Worm (Caenorhabditis elegans): ENCODE results near the gene Y38F2AR.3.

DNA sequence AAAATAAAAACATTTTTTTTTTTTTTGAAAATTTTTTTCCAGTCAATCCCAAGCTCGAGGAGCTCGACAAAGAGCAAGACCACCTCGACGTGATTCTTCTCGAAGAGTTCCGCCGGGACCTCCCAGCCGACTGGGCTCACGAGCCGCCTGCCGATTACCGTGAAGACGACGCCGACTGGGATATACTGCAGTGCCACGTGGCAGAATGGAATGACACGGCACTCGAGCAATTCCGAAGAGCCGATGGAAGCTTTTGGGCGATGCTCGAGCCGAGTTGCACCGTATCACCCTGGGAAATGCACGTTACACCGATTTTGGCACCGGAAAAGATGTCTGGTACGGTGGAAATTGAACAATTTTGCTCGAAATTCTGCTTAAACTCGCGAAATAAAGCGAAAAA, 9.2 kb downstream of the Y38F2AR.3 start:
- TF ChIP-seq ceh-9 (tag; optimal IDR thresholded peaks at IDR 0.05) (no peak), sox-4 (tag; optimal IDR thresholded peaks at IDR 0.05) (no peak), hlh-15 (tag; optimal IDR thresholded peaks at IDR 0.05) (no peak), Y22D7AL.16 (tag; optimal IDR thresholded peaks at IDR 0.05) (no peak), nhr-11 (tag; optimal IDR thresholded peaks at IDR 0.05) (no peak), ceh-34 (tag; optimal IDR thresholded peaks at IDR 0.05) (no peak), npax-4 (tag; optimal IDR thresholded peaks at IDR 0.05) (no peak), sdc-2 (tag; optimal IDR thresholded peaks at IDR 0.05) (no peak), ama-1 (optimal IDR thresholded peaks at IDR 0.05) (no peak), pha-4 (tag; optimal IDR thresholded peaks at IDR 0.05) (no peak)
